Fruit fly (Drosophila melanogaster): ENCODE measurements around the gene Nulp1.
A peak's percentile ranks its signal among the peaks of the same experiment; 100 is the strongest.

The Nulp1 gene

DNA sequence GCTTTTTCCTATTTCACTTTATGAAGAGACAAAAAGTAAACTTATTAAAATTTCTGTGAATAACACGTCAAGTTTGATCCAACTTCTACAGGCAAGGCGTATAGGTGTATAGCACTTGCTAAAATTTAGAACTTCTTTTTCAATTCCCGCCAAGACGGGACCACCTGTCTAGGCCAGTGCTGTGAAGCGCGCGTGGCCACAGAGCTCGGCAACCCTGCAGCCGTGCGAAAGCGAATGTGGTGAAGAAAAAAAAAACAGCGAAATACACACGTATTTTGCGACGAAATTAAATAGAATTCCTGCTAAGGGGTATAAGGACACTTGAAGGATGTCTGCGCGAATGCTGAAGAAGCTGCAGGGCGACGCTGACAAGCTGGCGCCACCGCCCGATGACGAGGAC is at the start of gene Nulp1:
TSS of gene Nulp1 (plus strand) at position 198 of the 400 bp plus-strand sequence.
- TF ChIP-seq CG17801 (GFP tag; optimal IDR thresholded peaks at IDR 0.05; ENCODE audit: partially characterized antibody) = no peak

dm6 chr3L:8063214-8064156 is 46.7 kb upstream of the Nulp1 start, which contains the start of gene Sarm:
TSS of gene Sarm (plus strand) at chr3L:8063874.
- peak; percentile 62 for TF ChIP-seq CG17801 (GFP tag; optimal IDR thresholded peaks at IDR 0.05; ENCODE audit: partially characterized antibody)

DNA sequence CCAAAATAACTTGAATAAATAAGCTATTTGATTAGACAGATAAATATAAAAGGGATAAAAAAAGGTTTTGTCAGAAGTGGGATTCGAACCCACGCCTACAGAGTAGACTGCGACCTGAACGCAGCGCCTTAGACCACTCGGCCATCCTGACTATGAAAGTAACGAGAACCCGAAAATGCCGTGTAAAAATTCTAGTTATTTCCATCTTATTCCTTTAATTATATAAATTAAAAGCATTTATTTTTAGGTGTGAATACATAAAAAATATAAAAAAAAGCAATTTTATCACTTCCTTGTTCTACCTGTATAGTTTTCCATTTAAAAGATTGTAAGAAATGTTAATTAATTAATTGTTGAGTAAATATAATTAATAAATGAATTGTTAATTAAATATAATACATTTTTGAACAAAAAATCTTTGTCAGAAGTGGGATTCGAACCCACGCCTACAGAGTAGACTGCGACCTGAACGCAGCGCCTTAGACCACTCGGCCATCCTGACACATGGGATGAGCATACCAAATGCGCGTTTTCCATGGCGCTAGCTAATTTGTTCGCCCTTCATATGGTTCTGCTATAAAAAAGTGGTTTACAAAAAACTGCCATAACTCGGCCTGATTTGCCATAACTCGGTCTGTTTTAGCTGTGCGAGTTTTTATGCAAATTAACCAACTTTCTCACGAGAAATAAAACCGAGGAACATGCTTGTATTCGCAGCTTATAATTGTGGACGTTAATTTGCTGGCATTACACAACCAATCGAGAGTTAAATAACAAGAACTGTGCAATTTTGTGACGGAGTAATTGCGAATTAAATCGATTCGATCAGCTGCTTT is 44.4 kb upstream of the Nulp1 start:
- TF ChIP-seq CG17801 (GFP tag; optimal IDR thresholded peaks at IDR 0.05; ENCODE audit: partially characterized antibody) = no peak

DNA sequence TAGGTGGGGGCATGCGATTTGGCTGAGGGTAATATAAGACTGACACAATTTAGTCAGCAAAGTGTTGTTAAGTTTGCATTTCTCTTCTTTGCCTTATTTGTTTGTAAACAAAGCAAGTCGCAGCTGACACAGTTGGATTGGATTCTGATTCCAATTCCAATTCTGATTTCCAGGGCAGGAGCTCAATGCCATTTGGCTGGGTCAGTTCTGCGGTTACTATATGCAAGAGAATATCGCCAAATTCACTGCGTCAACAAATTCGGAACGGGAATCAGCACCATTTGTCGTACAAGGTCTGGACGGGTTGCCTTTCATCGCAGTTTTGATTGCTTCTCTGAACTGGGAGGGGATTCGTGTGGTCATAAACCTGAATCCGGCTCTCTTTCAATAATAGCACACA is 42.7 kb upstream of the Nulp1 start:
- no peak for TF ChIP-seq CG17801 (GFP tag; optimal IDR thresholded peaks at IDR 0.05; ENCODE audit: partially characterized antibody)

- no peak for TF ChIP-seq CG17801 (GFP tag; optimal IDR thresholded peaks at IDR 0.05; ENCODE audit: partially characterized antibody)
Observed at dm6 chr3L:8068061-8068460, 42.1 kb upstream of the Nulp1 start.

DNA sequence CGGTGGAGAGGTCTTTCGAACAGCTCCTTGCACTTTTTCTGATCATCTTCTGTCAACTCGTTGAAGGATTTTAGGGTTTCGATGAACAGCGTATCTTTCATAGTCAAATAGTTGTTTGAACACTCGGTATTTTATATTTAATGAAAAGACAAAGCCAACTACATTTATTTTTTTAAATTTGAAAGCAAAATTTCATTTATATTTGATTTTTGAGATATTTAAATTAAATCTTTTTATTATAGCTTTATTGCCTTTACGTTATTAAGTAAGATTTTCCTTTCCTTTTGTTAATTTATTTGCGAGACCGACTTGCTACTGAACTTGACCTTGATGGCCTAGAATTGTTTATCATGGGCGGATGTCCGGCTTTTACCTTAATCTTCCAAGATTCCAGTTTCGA is 41.0 kb upstream of the Nulp1 start, which contains the start of gene CG42590:
TSS of gene CG42590 (minus strand) at position 101 of the 400 bp plus-strand sequence.
- TF ChIP-seq CG17801 (GFP tag; optimal IDR thresholded peaks at IDR 0.05; ENCODE audit: partially characterized antibody) = no peak

dm6 chr3L:8069860-8070259 is 40.3 kb upstream of the Nulp1 start, which contains the start of gene CG42591:
TSS of gene CG42591 (minus strand) at chr3L:8069960.
- TF ChIP-seq CG17801 (GFP tag; optimal IDR thresholded peaks at IDR 0.05; ENCODE audit: partially characterized antibody) = no peak

- no peak for TF ChIP-seq CG17801 (GFP tag; optimal IDR thresholded peaks at IDR 0.05; ENCODE audit: partially characterized antibody)
Observed at dm6 chr3L:8071192-8071591, 39.0 kb upstream of the Nulp1 start.

- no peak for TF ChIP-seq CG17801 (GFP tag; optimal IDR thresholded peaks at IDR 0.05; ENCODE audit: partially characterized antibody)
Observed at dm6 chr3L:8071693-8072260, 38.4 kb upstream of the Nulp1 start.

- TF ChIP-seq CG17801 (GFP tag; optimal IDR thresholded peaks at IDR 0.05; ENCODE audit: partially characterized antibody) = peak; percentile 62
Observed at dm6 chr3L:8072720-8073119, 37.4 kb upstream of the Nulp1 start.

DNA sequence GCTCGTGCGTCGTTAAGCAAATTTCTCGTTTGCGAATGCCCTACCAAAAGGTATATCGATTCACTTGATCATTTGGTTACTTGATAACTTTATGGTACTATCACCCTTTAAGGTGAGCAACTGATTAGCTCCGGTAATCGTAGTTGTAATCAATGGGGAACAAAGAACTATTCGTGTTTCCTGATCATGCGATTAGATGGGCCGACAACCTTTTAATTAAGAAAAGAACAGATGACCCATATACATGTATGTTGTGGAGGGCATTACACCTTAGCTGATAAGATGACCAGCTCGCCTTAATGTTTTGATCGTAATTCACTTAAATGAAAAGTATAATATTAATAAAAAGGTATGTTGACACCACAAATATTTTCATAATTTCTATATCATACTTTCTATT is 36.8 kb upstream of the Nulp1 start:
- no peak for TF ChIP-seq CG17801 (GFP tag; optimal IDR thresholded peaks at IDR 0.05; ENCODE audit: partially characterized antibody)

- no peak for TF ChIP-seq CG17801 (GFP tag; optimal IDR thresholded peaks at IDR 0.05; ENCODE audit: partially characterized antibody)
Observed at dm6 chr3L:8073872-8074271, 36.3 kb upstream of the Nulp1 start.

- TF ChIP-seq CG17801 (GFP tag; optimal IDR thresholded peaks at IDR 0.05; ENCODE audit: partially characterized antibody) = no peak
Observed at dm6 chr3L:8074944-8075343, 35.2 kb upstream of the Nulp1 start.

- TF ChIP-seq CG17801 (GFP tag; optimal IDR thresholded peaks at IDR 0.05; ENCODE audit: partially characterized antibody) = peak; percentile 57
Observed at dm6 chr3L:8076160-8076559, 34.0 kb upstream of the Nulp1 start.

dm6 chr3L:8077207-8077606 is 33.0 kb upstream of the Nulp1 start:
- peak; percentile 12 for TF ChIP-seq CG17801 (GFP tag; optimal IDR thresholded peaks at IDR 0.05; ENCODE audit: partially characterized antibody)
